Fruit fly (Drosophila melanogaster): Measurements from ENCODE around the gene RtGEF.
A peak's percentile ranks its signal among the peaks of the same experiment; 100 is the strongest.

Gene RtGEF

DNA sequence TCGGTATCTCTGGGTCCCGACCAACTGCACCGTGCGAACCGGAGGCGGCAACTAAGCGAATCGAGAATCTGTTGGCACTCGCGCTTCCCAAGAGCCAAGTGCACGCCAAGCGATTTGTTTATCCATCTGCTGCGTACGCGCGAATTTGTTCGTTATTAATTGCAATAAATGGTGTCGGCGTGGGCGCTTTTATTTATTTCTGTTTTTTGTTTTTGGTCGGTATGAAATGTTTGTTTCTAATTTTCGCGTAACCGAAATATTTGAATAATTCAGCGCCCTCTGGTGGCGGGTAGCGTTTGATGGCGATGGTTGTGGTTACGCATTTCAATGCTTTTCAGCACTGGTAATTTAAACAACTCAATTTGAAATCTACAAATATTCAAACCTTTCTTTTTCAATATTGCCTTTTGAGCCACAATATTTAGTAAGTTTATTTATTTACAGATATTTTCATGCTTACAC, 64.5 kb downstream of the RtGEF start, which contains the start of gene CG10947 (continued):
- peak; percentile 62; the same call in 1 of the 2 replicates for TF ChIP-seq ara (GFP tag; IDR thresholded peaks at IDR 0.05)
- no peak for TF ChIP-seq C15 (GFP tag; IDR thresholded peaks at IDR 0.05)
- TF ChIP-seq bowl (GFP tag; IDR thresholded peaks at IDR 0.05), result no peak
- TF ChIP-seq crp (GFP tag; optimal IDR thresholded peaks at IDR 0.05), result peak in 1 of 2 experiments; percentile 21
- peak; percentile 64 for TF ChIP-seq NFAT (GFP tag; IDR thresholded peaks at IDR 0.05)
- peak; percentile 70 for TF ChIP-seq CG4854 (GFP tag; optimal IDR thresholded peaks at IDR 0.05)
- TF ChIP-seq CG6683 (GFP tag; optimal IDR thresholded peaks at IDR 0.05), result no peak
- TF ChIP-seq vvl (GFP tag; IDR thresholded peaks at IDR 0.05), result peak; percentile 85
- no peak for TF ChIP-seq CG32767 (GFP tag; IDR thresholded peaks at IDR 0.05)
- TF ChIP-seq amos (GFP tag; IDR thresholded peaks at IDR 0.05; ENCODE audit: partially characterized antibody), result peak; percentile 69
- peak; percentile 99 for TF ChIP-seq CG14965 (GFP tag; optimal IDR thresholded peaks at IDR 0.05; ENCODE audit: borderline replicate concordance)
- TF ChIP-seq ATbp (GFP tag; optimal IDR thresholded peaks at IDR 0.05), result peak; percentile 36
- TF ChIP-seq Lpt (GFP tag; optimal IDR thresholded peaks at IDR 0.05), result no peak
- peak; percentile 52 for TF ChIP-seq CG10366 (GFP tag; IDR thresholded peaks at IDR 0.05)
- no peak for TF ChIP-seq CG15073 (GFP tag; optimal IDR thresholded peaks at IDR 0.05)
- peak; percentile 39; the same call in 1 of the 2 replicates for TF ChIP-seq ato (GFP tag; IDR thresholded peaks at IDR 0.05; ENCODE audit: partially characterized antibody)
- TF ChIP-seq stwl (tag; optimal IDR thresholded peaks at IDR 0.05), result peak; percentile 87
- TF ChIP-seq trem (tag; optimal IDR thresholded peaks at IDR 0.05), result peak; percentile 16
- TF ChIP-seq btn (GFP tag; optimal IDR thresholded peaks at IDR 0.05), result peak; percentile 41
- TF ChIP-seq Eip74EF (GFP tag; optimal IDR thresholded peaks at IDR 0.05), result no peak
- TF ChIP-seq bab2 (GFP tag; optimal IDR thresholded peaks at IDR 0.05), result peak; percentile 67
- TF ChIP-seq knrl (GFP tag; IDR thresholded peaks at IDR 0.05; ENCODE audit: partially characterized antibody), result peak; percentile 57
- no peak for TF ChIP-seq prd (optimal IDR thresholded peaks at IDR 0.05)
- TF ChIP-seq prd (GFP tag; IDR thresholded peaks at IDR 0.05), result no peak; the same call in 2 of the 3 replicates
- peak; percentile 67 for TF ChIP-seq CG16863 (GFP tag; optimal IDR thresholded peaks at IDR 0.05)
- peak; percentile 55; the same call in 2 of the 3 replicates for TF ChIP-seq dysf (GFP tag; IDR thresholded peaks at IDR 0.05)
- TF ChIP-seq tx (GFP tag; optimal IDR thresholded peaks at IDR 0.05), result peak; percentile 56
- peak; percentile 71 for TF ChIP-seq lab (GFP tag; optimal IDR thresholded peaks at IDR 0.05)
- TF ChIP-seq NC2β (GFP tag; optimal IDR thresholded peaks at IDR 0.05), result peak; percentile 61
- no peak for TF ChIP-seq abd-A (tag; optimal IDR thresholded peaks at IDR 0.05)
- no peak for TF ChIP-seq CG4360 (GFP tag; IDR thresholded peaks at IDR 0.05)
- TF ChIP-seq grn (GFP tag; optimal IDR thresholded peaks at IDR 0.05), result no peak
- TF ChIP-seq CG8478 (optimal IDR thresholded peaks at IDR 0.05), result no peak
- TF ChIP-seq zen (tag; optimal IDR thresholded peaks at IDR 0.05), result peak; percentile 13
- TF ChIP-seq bsh (GFP tag; optimal IDR thresholded peaks at IDR 0.05), result peak in 1 of 2 experiments; percentile 62
- TF ChIP-seq rib (GFP tag; IDR thresholded peaks at IDR 0.05), result peak; percentile 48; the same call in 1 of the 2 replicates
- TF ChIP-seq Dref (GFP tag; IDR thresholded peaks at IDR 0.05), result no peak
- no peak for TF ChIP-seq D (optimal IDR thresholded peaks at IDR 0.05)
- TF ChIP-seq D (GFP tag; optimal IDR thresholded peaks at IDR 0.05), result peak; percentile 36
- TF ChIP-seq CG6689 (GFP tag; IDR thresholded peaks at IDR 0.05), result no peak
- peak; percentile 90 for TF ChIP-seq sens (GFP tag)
- TF ChIP-seq CG12942 (GFP tag; optimal IDR thresholded peaks at IDR 0.05), result peak; percentile 62
- TF ChIP-seq so (GFP tag; IDR thresholded peaks at IDR 0.05), result peak; percentile 30; the same call in 1 of the 3 replicates
- peak; percentile 62 for TF ChIP-seq lilli (GFP tag; optimal IDR thresholded peaks at IDR 0.05)
- no peak for TF ChIP-seq Gug (GFP tag; IDR thresholded peaks at IDR 0.05)
- no peak for TF ChIP-seq CG31365 (tag; optimal IDR thresholded peaks at IDR 0.05)
- TF ChIP-seq CG4404 (GFP tag; IDR thresholded peaks at IDR 0.05), result no peak
- peak; percentile 60 for TF ChIP-seq CG12744 (GFP tag; optimal IDR thresholded peaks at IDR 0.05)
- no peak for TF ChIP-seq CG31388 (GFP tag; optimal IDR thresholded peaks at IDR 0.05)
- TF ChIP-seq CG8359 (GFP tag; optimal IDR thresholded peaks at IDR 0.05; ENCODE audit: borderline replicate concordance), result peak; percentile 21
- TF ChIP-seq CG2678 (tag; optimal IDR thresholded peaks at IDR 0.05), result peak; percentile 29
